Worm (Caenorhabditis elegans) whole organism, L4/young adult: Measurements from ENCODE around the gene F56D6.18.

Experiments
- W03F9.2 ChIP-seq: fragments of 150-350 bp; optimal IDR thresholded peaks from 2 replicates; lab custom pipeline; 2014; ENCODE audit warnings: missing biosample characterization, missing genetic modification characterization
- dao-5 ChIP-seq: sonication (generic microtip); optimal IDR thresholded peaks from 2 replicates; lab custom pipeline; 2016; ENCODE audit warnings: missing genotype, missing genetic modification characterization, moderate library complexity, missing compliant biosample characterization
- him-1 ChIP-seq: sonication (generic microtip); optimal IDR thresholded peaks from 2 replicates; lab custom pipeline; 2016; ENCODE audit warnings: missing genotype, missing genetic modification reagents, missing genetic modification characterization, missing compliant biosample characterization

Gene F56D6.18

DNA sequence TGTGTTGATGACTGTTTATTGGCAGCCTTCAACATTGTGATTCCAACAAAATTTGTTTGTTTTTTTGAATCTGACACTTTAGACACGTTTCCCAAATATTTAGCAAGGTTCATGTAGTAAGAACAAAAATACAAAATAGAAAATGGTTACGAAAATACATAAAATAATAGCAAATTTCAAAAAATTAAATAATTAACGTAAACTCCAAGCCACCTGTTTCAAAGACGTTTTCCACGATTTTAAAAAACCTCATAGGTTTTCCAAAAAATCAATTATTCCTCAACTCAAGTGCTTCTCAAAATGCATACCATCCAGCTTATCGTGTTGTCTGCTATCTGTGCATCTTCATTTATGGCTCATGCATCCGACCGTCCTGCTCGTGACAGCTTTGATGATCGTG, 5.7 kb upstream of the F56D6.18 start, which contains the start of gene F56D6.14:
Gene F56D6.14 (plus strand): TSS at position 301 of the 400 bp plus-strand sequence.
- TF ChIP-seq W03F9.2 (no peak), dao-5 (tag; lab: Kevin White, UChicago) (no peak), him-1 (tag; lab: Kevin White, UChicago) (no peak)

DNA sequence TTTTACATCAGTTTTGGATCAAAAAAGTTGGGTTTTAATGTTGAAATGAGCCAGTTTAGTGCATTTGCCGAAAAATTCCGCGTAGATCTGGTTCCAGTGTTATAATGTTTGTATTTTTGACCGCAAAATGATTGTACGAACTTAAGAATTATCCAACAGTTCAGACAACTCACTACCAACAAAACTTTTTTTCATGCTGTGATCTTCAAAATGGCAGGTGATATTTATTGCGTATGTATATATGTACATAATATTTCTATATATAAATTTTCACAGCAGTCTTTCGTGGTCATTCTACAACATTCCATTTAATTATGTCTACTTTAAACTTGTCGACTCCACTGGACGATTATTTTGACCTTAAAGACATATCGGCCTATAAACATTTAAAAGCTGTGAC, 3.5 kb upstream of the F56D6.18 start, which contains the start of gene srz-20:
Gene srz-20 (plus strand): TSS at position 301 of the 400 bp plus-strand sequence.
- TF ChIP-seq him-1 (tag; lab: Kevin White, UChicago) (no peak), W03F9.2 (no peak), dao-5 (tag; lab: Kevin White, UChicago) (no peak)

DNA sequence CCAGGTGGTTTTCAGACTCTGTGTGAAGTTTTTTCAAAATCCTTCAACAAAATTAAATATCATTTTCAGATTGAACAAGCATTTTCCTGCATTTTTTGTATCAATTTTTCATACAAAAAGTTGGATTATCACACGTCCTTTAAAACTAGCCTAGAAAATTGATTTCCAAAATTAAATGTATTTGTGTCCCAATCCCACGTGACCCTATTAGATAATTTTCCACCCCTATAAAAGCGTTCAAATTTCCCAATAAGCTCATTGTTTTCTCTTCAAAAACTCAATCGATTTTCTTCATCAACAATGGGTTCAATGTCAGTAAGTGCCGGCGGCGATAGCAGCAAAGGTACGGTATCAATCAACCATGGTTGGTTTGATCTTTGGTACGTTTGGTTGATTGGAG, 2.7 kb upstream of the F56D6.18 start, which contains the start of gene F56D6.19:
Gene F56D6.19 (plus strand): TSS at position 301 of the 400 bp plus-strand sequence.
- TF ChIP-seq W03F9.2: no peak
- no peak for TF ChIP-seq dao-5 (tag; lab: Kevin White, UChicago)
- TF ChIP-seq him-1 (tag; lab: Kevin White, UChicago): no peak

DNA sequence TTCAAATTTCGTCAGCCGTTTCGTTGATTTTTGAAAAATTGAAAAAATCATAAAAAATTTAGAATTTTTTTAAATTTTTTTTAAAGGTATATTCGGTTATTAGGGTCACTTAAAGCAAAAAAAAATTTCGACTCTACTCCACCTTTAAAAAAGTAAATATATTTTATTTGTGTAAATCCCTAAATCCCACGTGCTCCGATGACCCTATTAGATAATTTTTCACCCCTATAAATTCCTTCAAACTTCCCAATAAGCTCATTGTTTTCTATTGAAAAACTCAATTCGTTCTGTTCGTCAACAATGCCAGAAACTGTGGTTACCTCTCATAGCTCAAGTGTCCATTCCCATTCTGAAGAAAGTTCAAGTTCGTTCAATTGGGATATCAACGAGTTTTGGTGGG, 850 bp upstream of the F56D6.18 start, which contains the start of gene F56D6.20:
Gene F56D6.20 (plus strand): TSS at position 301 of the 400 bp plus-strand sequence.
- no peak for TF ChIP-seq dao-5 (tag; lab: Kevin White, UChicago)
- no peak for TF ChIP-seq him-1 (tag; lab: Kevin White, UChicago)
- no peak for TF ChIP-seq W03F9.2

DNA sequence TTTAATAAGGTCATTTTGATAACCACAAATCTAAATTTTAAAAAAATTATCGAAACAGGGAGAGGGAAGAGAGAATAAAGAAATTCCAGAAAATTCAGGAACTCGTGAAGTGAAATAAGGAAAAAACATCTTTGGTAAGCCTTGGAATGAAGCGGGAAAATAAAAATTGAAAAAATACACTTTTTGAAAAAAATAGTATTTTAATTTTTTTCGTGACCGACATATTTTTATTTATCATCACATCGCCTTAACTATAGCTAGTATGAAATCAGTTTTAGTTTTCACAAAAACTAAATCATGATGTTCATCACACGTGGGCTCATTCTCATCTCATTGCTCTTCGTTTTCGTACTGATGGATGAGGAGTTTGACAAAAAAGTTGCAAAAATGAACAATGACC, 2.6 kb downstream of the F56D6.18 start, which contains the start of gene F56D6.13:
Gene F56D6.13 (plus strand): TSS at position 301 of the 400 bp plus-strand sequence.
- TF ChIP-seq W03F9.2: no peak
- no peak for TF ChIP-seq dao-5 (tag; lab: Kevin White, UChicago)

DNA sequence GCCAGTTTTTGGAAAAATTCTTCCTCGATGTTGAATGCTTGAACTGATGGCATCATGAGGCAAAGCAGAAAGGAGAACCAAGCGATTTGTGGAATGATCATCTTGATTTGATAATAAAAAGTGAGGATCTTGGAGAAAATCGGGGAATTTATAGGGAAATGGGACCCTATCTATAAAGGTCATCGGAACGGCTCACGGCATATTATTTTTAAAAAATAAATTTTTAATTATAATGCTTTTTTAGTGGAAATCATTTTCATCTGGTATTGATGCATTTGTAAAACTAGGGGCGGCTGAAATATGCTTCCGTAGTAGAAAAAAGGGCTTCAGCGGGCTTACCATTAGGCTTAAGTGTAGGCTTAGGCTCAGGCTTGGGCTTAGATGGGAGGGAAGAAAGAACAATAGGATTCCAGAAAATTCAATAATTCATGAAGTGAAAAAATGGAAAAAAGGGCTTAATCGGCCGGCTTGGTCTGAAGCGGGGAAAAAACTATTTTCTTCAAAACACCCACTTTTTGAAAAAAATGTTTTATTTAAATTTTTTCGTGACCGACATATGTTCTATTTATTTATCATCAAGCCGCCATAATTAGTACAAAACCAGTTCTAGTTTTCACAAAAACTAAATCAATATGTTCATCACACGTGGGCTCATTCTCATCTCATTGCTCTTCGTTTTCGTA, 4.1 kb downstream of the F56D6.18 start, which contains the start of the genes F56D6.22 and F56D6.12:
Gene F56D6.22 (minus strand): TSS at position 101 of the 683 bp plus-strand sequence.
Gene F56D6.12 (plus strand): TSS at position 633 of the 683 bp plus-strand sequence.
- TF ChIP-seq dao-5 (tag; lab: Kevin White, UChicago): no peak
- no peak for TF ChIP-seq him-1 (tag; lab: Kevin White, UChicago)
- TF ChIP-seq W03F9.2: no peak

DNA sequence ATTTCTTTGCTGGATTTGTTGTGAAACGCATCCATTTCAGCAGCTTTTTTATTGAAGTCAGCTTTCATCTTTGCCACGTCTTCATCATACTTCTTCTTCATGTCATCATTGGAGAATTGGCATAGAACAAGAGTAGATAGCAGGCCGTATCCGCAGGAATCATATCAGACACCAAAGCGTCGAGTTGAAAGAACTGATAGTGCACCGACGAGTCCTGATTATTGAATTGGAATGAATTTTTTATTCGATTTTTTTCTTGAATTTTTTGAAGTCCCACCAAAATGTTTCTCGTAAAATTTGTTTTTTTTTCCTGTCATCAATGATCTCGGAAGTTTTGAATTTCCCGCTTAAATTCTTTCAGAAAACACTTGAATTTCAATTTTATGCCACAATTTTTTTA, 5.4 kb downstream of the F56D6.18 start, which contains the start of gene F56D6.11:
Gene F56D6.11 (minus strand): TSS at position 101 of the 400 bp plus-strand sequence.
- TF ChIP-seq W03F9.2 (no peak), dao-5 (tag; lab: Kevin White, UChicago) (no peak), him-1 (tag; lab: Kevin White, UChicago) (no peak)

DNA sequence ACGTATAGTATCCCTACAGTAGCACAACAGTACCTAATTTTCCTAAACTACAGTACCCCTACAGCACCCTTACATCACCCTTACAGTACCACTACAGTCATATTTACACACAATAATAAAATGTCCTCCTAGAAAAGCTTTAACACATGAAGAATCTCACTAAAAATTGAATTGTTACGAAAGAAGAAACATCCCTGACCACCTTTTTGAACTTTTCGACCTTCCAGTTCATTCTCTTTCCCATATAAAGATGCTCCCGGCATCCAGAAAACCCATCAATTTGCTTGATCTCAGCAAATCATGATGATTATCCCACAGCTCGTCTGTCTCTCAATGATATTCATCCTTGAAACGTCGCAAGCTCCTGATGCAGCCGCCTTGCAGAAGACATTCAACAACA, 7.1 kb downstream of the F56D6.18 start, which contains the start of gene F56D6.21:
Gene F56D6.21 (plus strand): TSS at position 301 of the 400 bp plus-strand sequence.
- TF ChIP-seq dao-5 (tag; lab: Kevin White, UChicago) (no peak), W03F9.2 (no peak), him-1 (tag; lab: Kevin White, UChicago) (no peak)

DNA sequence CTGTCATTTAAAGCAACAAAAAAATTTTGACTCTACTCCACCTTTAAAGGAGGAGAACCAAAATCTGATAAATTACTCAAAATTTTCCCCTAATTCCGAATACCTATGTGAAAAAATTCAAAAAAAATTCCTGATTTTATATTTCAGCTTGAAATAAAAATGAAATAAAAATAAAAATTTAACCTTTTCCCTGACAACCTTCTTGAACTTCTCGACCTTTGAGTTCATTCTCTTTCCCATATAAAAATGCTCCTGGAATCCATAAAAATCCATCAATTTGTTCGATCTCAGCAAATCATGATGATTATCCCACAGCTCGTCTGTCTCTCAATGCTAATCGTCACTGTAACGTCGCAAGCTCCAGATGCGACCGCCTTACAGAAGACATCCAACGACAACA, 8.8 kb downstream of the F56D6.18 start, which contains the start of gene F56D6.6:
Gene F56D6.6 (plus strand): TSS at position 301 of the 400 bp plus-strand sequence.
- TF ChIP-seq him-1 (tag; lab: Kevin White, UChicago) (no peak), dao-5 (tag; lab: Kevin White, UChicago) (no peak), W03F9.2 (no peak)

DNA sequence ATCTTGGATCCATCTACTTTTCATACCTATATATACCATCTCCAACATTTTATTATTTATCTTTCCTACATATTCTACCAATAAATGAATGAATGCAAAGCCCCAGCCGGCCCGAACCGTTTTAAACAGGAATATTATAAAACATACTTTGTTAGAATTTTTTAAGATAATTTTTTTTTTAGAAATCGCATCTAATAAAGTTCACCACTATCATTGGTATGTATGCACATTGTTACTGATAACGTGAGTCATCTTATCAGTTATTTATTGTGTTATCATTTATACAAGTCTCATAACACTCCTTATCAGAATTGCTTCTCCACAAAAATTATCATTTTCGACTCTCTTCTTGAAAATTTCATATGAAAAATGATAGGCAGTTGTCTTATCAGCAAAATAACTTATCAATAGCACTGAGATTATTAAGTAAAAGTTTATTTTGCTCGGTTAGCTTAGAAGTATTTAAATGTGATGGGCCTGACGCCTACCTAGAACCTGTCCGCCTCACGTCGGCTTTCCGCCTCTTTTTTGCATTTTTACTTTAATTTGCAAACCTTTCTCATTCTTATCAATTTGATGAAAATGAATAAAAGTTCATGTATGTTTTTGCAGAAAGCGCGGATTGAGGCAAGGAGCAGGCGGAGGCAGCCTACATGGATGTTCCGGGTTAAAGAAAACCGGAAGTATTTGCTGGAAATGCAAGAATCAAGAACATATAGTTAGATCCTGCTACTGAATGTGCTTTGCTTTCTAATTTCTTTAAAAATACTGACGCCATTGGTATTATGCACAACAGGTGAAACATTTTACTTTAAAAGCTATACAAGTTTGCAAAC, 11.8 kb downstream of the F56D6.18 start, which contains the start of gene srz-62:
Gene srz-62 (plus strand): TSS at position 786 of the 836 bp plus-strand sequence.
- TF ChIP-seq W03F9.2 (no peak), him-1 (tag; lab: Kevin White, UChicago) (no peak), dao-5 (tag; lab: Kevin White, UChicago) (no peak)

DNA sequence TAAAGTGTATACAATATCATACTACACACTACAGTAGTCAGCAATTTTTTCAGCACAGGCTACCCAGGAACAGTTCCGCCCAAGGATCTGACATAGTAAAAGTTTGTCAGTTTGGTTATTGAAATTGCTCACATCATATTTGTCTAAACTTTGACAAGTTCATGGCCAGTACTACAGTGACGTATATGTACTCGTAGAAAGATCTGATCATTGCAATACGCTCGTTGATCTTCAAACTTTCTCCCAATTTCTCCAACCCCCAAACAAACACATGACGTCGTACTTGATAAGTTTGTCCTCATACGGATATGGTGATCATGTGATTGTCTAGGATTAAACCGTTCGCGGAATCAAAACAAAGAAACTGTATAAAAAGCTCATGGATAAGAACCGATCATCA, 17.0 kb downstream of the F56D6.18 start, which contains the start of gene dct-8:
Gene dct-8 (plus strand): TSS at position 301 of the 400 bp plus-strand sequence.
- TF ChIP-seq dao-5 (tag; lab: Kevin White, UChicago) (no peak), him-1 (tag; lab: Kevin White, UChicago) (no peak), W03F9.2 (no peak)

DNA sequence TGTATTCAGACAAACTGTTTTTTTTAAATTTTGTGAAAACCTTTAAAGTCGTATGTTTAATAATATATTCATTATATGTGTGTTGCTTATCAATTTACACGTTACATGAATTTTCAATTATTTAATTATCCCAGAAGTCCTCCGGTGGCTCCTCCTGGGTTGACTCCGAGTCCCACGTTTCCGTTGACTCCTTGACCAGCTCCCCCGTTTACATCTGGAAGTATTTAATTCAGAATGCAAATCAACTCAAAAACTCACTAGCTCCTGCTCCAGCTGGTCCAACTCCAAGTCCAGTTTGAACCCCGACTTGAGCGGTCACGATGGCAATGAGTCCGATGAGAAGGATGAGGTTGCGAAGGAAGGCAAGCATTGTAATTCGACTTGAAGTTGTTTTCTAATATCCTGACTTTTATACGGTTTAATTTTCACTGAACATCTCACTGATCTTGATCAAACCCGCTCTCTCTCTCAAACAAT, 17.7 kb downstream of the F56D6.18 start, which contains the start of gene F56D6.8:
Gene F56D6.8 (minus strand): TSS at position 427 of the 477 bp plus-strand sequence.
- TF ChIP-seq him-1 (tag; lab: Kevin White, UChicago): no peak
- TF ChIP-seq W03F9.2: no peak
- TF ChIP-seq dao-5 (tag; lab: Kevin White, UChicago): no peak

DNA sequence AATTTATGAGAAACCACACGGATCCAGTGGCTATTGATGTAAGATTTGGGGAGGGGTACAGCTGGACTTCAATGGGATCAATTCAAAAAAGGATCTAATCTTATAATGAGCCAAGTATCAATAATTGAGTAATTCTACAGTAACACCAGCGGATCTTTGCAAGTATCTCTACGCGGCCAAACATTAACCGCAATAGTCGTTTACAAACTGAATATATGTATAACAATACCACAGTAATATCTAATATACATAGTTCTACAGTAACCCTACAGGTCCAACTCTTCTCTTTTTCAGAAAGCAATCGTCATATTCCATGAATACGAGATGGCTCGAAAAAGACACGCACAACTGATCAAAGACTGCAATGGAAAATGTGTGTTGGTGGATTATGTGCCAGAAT, 19.7 kb downstream of the F56D6.18 start, which contains the start of gene F56D6.9:
Gene F56D6.9 (plus strand): TSS at position 301 of the 400 bp plus-strand sequence.
- TF ChIP-seq W03F9.2 (no peak), him-1 (tag; lab: Kevin White, UChicago) (no peak), dao-5 (tag; lab: Kevin White, UChicago) (no peak)
